Worm (Caenorhabditis elegans): ENCODE results near the gene srg-4.
A peak's percentile ranks its signal among the peaks of the same experiment; 100 is the strongest.

srg-4 gene

ce11 chrIII:6261985-6262384, at the start of gene srg-4:
srg-4 (minus strand) TSS chrIII:6262085.
- TF ChIP-seq lin-13 (tag; optimal IDR thresholded peaks at IDR 0.05) = no peak

- no peak for TF ChIP-seq lin-32 (GFP tag; optimal IDR thresholded peaks at IDR 0.05)
These were observed 49.6 kb upstream of the srg-4 start for ce11 chrIII:6311452-6311851.

ce11 chrIII:6310352-6310751, 48.5 kb upstream of the srg-4 start:
- peak; percentile 89 for TF ChIP-seq ces-1 (GFP tag; optimal IDR thresholded peaks at IDR 0.05)
- no peak for TF ChIP-seq cnd-1 (tag; optimal IDR thresholded peaks at IDR 0.05)

- TF ChIP-seq elt-1 (tag; optimal IDR thresholded peaks at IDR 0.05; ENCODE audit: borderline replicate concordance, insufficient read depth) (no peak), flh-1 (GFP tag; optimal IDR thresholded peaks at IDR 0.05) (no peak), nhr-76 (tag; optimal IDR thresholded peaks at IDR 0.05) (no peak), nhr-28 (tag; optimal IDR thresholded peaks at IDR 0.05) (no peak), pha-4 (tag; optimal IDR thresholded peaks at IDR 0.05) (no peak), ceh-39 (tag; optimal IDR thresholded peaks at IDR 0.05) (no peak), bed-3 (GFP tag; optimal IDR thresholded peaks at IDR 0.05) (no peak), M03D4.4 (tag; optimal IDR thresholded peaks at IDR 0.05) (no peak), mab-5 (tag; optimal IDR thresholded peaks at IDR 0.05) (no peak), sem-2 (GFP tag; optimal IDR thresholded peaks at IDR 0.05) (no peak), ceh-83 (GFP tag; optimal IDR thresholded peaks at IDR 0.05) (no peak), ceh-43 (GFP tag; optimal IDR thresholded peaks at IDR 0.05) (no peak), nhr-12 (tag; optimal IDR thresholded peaks at IDR 0.05) (no peak), mep-1 (tag; optimal IDR thresholded peaks at IDR 0.05) (no peak), ces-1 (GFP tag; optimal IDR thresholded peaks at IDR 0.05) (no peak), unc-39 (tag; optimal IDR thresholded peaks at IDR 0.05) (no peak), ztf-11 (tag; optimal IDR thresholded peaks at IDR 0.05) (no peak), ham-2 (GFP tag; optimal IDR thresholded peaks at IDR 0.05) (no peak), elt-3 (tag; optimal IDR thresholded peaks at IDR 0.05) (no peak), unc-62 (GFP tag; optimal IDR thresholded peaks at IDR 0.05) (no peak)
These were observed 47.2 kb upstream of the srg-4 start, which contains the start of gene gar-2 for ce11 chrIII:6309066-6309465. gar-2 (plus strand) TSS chrIII:6309366.

- no peak for TF ChIP-seq unc-120 (tag; optimal IDR thresholded peaks at IDR 0.05; ENCODE audit: poor library complexity, severe bottlenecking)
- TF ChIP-seq elt-3 (tag; optimal IDR thresholded peaks at IDR 0.05) = no peak
- TF ChIP-seq ces-1 (GFP tag; optimal IDR thresholded peaks at IDR 0.05) = peak; percentile 82
These were observed 45.9 kb upstream of the srg-4 start for ce11 chrIII:6307832-6308231.

- TF ChIP-seq unc-62 (GFP tag; optimal IDR thresholded peaks at IDR 0.05) (no peak), snpc-4 (tag; optimal IDR thresholded peaks at IDR 0.05) (no peak), ceh-39 (tag; optimal IDR thresholded peaks at IDR 0.05) (no peak), sptf-1 (tag; optimal IDR thresholded peaks at IDR 0.05) (no peak), nhr-2 (tag; optimal IDR thresholded peaks at IDR 0.05) (no peak), M03D4.4 (tag; optimal IDR thresholded peaks at IDR 0.05) (no peak), mep-1 (tag; optimal IDR thresholded peaks at IDR 0.05) (no peak), ceh-43 (GFP tag; optimal IDR thresholded peaks at IDR 0.05) (no peak), lsy-2 (tag; optimal IDR thresholded peaks at IDR 0.05) (no peak), elt-3 (tag; optimal IDR thresholded peaks at IDR 0.05) (no peak), hlh-1 (tag; optimal IDR thresholded peaks at IDR 0.05) (no peak), lin-13 (tag; optimal IDR thresholded peaks at IDR 0.05) (no peak), ham-2 (GFP tag; optimal IDR thresholded peaks at IDR 0.05) (no peak), tbx-8 (GFP tag; optimal IDR thresholded peaks at IDR 0.05) (no peak), mab-5 (tag; optimal IDR thresholded peaks at IDR 0.05) (no peak), ztf-11 (tag; optimal IDR thresholded peaks at IDR 0.05) (no peak), mls-2 (tag; optimal IDR thresholded peaks at IDR 0.05) (no peak), zip-8 (tag; optimal IDR thresholded peaks at IDR 0.05) (no peak)
These were observed 41.9 kb upstream of the srg-4 start for ce11 chrIII:6303787-6304186.
